Worm (Caenorhabditis elegans) whole organism, early embryonic: ENCODE measurements around the gene T14B4.5.

Experiments used
- B0310.2 ChIP-seq: sonication (generic microtip); optimal IDR thresholded peaks from 2 replicates; lab custom pipeline; 2016; ENCODE audit warnings: mild to moderate bottlenecking, missing genetic modification characterization, missing compliant biosample characterization
- F13C5.2 ChIP-seq: sonication (generic microtip); optimal IDR thresholded peaks from 2 replicates; lab custom pipeline; 2017; ENCODE audit warnings: mild to moderate bottlenecking, missing genetic modification characterization, inconsistent platforms, missing compliant biosample characterization
- aly-1 ChIP-seq: sonication (generic microtip); optimal IDR thresholded peaks from 2 replicates; lab custom pipeline; 2016; ENCODE audit warnings: missing genetic modification characterization, missing compliant biosample characterization
- ama-1 ChIP-seq: fragments of 150-350 bp; optimal IDR thresholded peaks from 2 replicates; lab custom pipeline; 2014
- ceh-13 ChIP-seq: fragments of 200-800 bp; sonication (Bioruptor generic); optimal IDR thresholded peaks from 2 replicates; lab custom pipeline; 2018; ENCODE audit warnings: mild to moderate bottlenecking, missing genetic modification characterization, missing compliant biosample characterization
- ceh-36 ChIP-seq: sonication (generic microtip); optimal IDR thresholded peaks from 2 replicates; lab custom pipeline; 2016; ENCODE audit warnings: missing genetic modification characterization, inconsistent platforms, missing compliant biosample characterization
- ets-7 ChIP-seq: sonication (generic microtip); optimal IDR thresholded peaks from 2 replicates; lab custom pipeline; 2016; ENCODE audit warnings: missing genotype, missing genetic modification characterization, missing compliant biosample characterization
- flt-1 ChIP-seq: fragments of 200-800 bp; sonication (Bioruptor generic); IDR thresholded peaks from 2 replicates; pipeline ENCODE4 v1.3.6; 2022; ENCODE audit warnings: missing genetic modification characterization, missing compliant biosample characterization
- hmbx-1 ChIP-seq: sonication (generic microtip); optimal IDR thresholded peaks from 2 replicates; lab custom pipeline; 2016; ENCODE audit warnings: mild to moderate bottlenecking, missing genetic modification characterization, missing compliant biosample characterization
- hmg-4 ChIP-seq: fragments of 200-800 bp; sonication (Bioruptor generic); optimal IDR thresholded peaks from 2 replicates; lab custom pipeline; 2018; ENCODE audit warnings: mild to moderate bottlenecking, missing genetic modification characterization, missing compliant biosample characterization
- hnd-1 ChIP-seq: sonication (generic microtip); optimal IDR thresholded peaks from 2 replicates; lab custom pipeline; 2016; ENCODE audit warnings: missing genetic modification characterization, missing compliant biosample characterization
- pes-1 ChIP-seq: fragments of 200-800 bp; sonication (Bioruptor generic); IDR thresholded peaks from 2 replicates; pipeline ENCODE4 v1.3.6; 2022; ENCODE audit warnings: missing genetic modification reagents, missing genetic modification characterization, missing compliant biosample characterization
- scrt-1 ChIP-seq: fragments of 200-800 bp; sonication (Bioruptor generic); IDR thresholded peaks from 2 replicates; pipeline ENCODE4 v1.3.6; 2022; ENCODE audit warnings: missing genetic modification characterization, missing compliant biosample characterization
- sea-1 ChIP-seq: fragments of 200-800 bp; sonication (Bioruptor generic); conservative IDR thresholded peaks from 2 replicates; pipeline ENCODE4 v1.3.6; 2022; ENCODE audit warnings: missing genetic modification characterization, missing compliant biosample characterization
- tbx-11 ChIP-seq: fragments of 200-800 bp; sonication (Bioruptor generic); IDR thresholded peaks from 2 replicates; pipeline ENCODE4 v1.3.6; 2022; ENCODE audit warnings: missing genetic modification characterization, missing compliant biosample characterization
- tbx-37 ChIP-seq: fragments of 200-800 bp; sonication (Bioruptor generic); conservative IDR thresholded peaks from 2 replicates; pipeline ENCODE4 v1.3.6; 2022; ENCODE audit warnings: missing genetic modification reagents, missing genetic modification characterization, missing compliant biosample characterization
- tra-4 ChIP-seq: sonication (generic microtip); optimal IDR thresholded peaks from 2 replicates; lab custom pipeline; 2017; ENCODE audit warnings: missing genetic modification characterization, missing compliant biosample characterization

The T14B4.5 gene

DNA sequence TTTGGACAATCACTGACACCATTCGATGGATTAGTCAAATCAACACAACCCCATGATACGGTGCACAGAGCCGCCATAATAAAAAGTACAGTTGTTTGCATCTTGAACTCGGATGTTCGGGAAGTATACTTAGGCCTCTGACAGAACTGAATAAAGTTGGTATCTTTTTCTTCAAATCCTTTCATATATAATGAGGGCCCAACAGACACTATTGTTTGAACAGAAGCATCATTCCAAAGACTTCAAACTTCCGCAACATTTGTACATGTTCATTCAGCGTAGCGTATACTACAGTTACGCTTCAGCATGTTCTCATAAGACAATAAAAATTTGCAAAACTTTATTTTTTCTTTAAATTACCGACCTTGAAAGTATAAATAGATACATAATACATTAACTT, 35.4 kb downstream of the T14B4.5 start, which contains the start of gene F41G3.19:
Gene F41G3.19 (minus strand): TSS at position 101 of the 400 bp plus-strand sequence.
- no peak for TF ChIP-seq pes-1 (GFP tag; lab: Robert Waterston, UW)
- no peak for TF ChIP-seq hmg-4 (GFP tag; lab: Kevin White, UChicago)
- TF ChIP-seq aly-1: no peak
- TF ChIP-seq ceh-13: no peak
- no peak for TF ChIP-seq tbx-37 (GFP tag; lab: Robert Waterston, UW)
- TF ChIP-seq tra-4 (tag; lab: Kevin White, UChicago): no peak
- no peak for TF ChIP-seq hnd-1 (tag; lab: Kevin White, UChicago)
- TF ChIP-seq tbx-11 (GFP tag; lab: Robert Waterston, UW): no peak
- TF ChIP-seq ama-1: no peak
- no peak for TF ChIP-seq flt-1 (GFP tag; lab: Robert Waterston, UW)

DNA sequence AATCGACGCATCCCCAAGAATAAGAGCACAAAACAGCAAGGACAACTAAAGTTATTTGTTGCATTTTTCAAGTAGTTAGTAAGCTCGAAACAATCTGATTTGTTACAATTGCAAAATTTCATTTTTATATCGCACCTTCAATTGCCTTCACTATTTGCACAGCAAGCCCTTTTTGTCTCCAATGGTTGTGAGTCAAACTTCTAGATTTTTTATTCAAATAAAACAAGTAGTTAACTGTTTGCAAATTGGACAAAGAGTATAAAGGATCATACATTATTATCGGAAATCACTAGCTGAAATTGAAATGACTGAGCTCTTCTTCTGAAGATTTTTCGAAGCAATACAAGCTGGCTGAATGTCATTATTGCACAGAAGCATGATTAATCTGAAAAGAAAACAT, 36.2 kb downstream of the T14B4.5 start, which contains the start of gene F41G3.21:
Gene F41G3.21 (minus strand): TSS at position 101 of the 400 bp plus-strand sequence.
- TF ChIP-seq scrt-1 (no peak), aly-1 (no peak), tra-4 (tag; lab: Kevin White, UChicago) (no peak), B0310.2 (tag; lab: Kevin White, UChicago) (no peak), hmbx-1 (tag; lab: Kevin White, UChicago) (no peak), ceh-36 (no peak), tbx-37 (GFP tag; lab: Robert Waterston, UW) (no peak), sea-1 (no peak), hmg-4 (GFP tag; lab: Kevin White, UChicago) (no peak)

DNA sequence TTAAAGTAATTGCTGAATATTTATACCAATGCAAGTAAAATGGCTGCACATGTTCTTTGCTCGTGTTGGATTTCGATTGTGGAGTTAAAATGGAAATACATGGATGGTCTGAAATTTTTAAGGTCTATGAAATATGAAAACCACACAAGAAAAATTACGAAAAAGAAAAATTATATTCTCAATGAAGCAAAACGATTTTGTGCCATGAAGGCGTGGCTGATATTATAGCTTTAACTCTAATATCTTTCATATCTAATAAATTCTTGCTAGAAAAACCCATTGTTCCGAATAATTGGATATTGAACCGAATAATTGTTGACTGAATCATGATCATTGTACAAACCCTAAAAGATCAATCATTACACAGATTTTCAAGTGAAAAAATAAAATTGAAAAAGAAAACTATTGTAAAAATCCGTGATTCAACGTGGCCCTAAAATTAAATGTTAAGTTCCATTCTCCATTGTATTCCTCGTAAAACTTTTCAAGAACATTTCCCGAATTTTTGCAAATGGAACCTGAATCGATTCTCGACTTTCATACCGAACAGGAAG, 38.1 kb downstream of the T14B4.5 start, which contains the start of the genes srx-95 and fis-1:
Gene srx-95 (minus strand): TSS at position 101 of the 554 bp plus-strand sequence.
Gene fis-1 (plus strand): TSS at position 504 of the 554 bp plus-strand sequence.
- TF ChIP-seq tra-4 (tag; lab: Kevin White, UChicago) (no peak), pes-1 (GFP tag; lab: Robert Waterston, UW) (no peak), ceh-36 (no peak), tbx-11 (GFP tag; lab: Robert Waterston, UW) (no peak), sea-1 (no peak), ets-7 (tag; lab: Kevin White, UChicago) (no peak), F13C5.2 (no peak), scrt-1 (no peak), aly-1 (no peak)

DNA sequence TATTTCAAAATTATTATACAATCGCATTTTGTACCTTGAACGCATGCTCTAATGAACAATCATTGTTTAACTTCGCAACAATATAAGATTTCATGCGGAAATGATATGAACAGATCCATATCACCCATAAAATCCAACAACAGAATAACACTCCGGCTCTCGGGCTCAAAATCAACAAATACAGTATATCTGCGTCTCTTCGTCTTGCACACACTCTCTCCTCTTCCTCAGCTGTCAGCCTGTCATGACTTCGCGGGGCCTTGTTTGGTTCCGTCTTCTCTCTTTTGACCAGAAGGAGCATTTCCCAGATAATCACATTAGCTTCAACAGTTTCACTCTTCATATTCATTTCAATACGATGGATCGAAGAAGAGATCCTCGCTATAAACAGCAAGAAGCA, 39.6 kb downstream of the T14B4.5 start, which contains the start of gene F41G3.3:
Gene F41G3.3 (plus strand): TSS at position 301 of the 400 bp plus-strand sequence.
- no peak for TF ChIP-seq aly-1
- no peak for TF ChIP-seq ceh-13
- TF ChIP-seq pes-1 (GFP tag; lab: Robert Waterston, UW): no peak
- TF ChIP-seq hmbx-1 (tag; lab: Kevin White, UChicago): no peak
- TF ChIP-seq ceh-36: no peak
- no peak for TF ChIP-seq hmg-4 (GFP tag; lab: Kevin White, UChicago)
- no peak for TF ChIP-seq ama-1
- no peak for TF ChIP-seq flt-1 (GFP tag; lab: Robert Waterston, UW)
- TF ChIP-seq sea-1: no peak
- TF ChIP-seq tra-4 (tag; lab: Kevin White, UChicago): no peak
- TF ChIP-seq tbx-37 (GFP tag; lab: Robert Waterston, UW): no peak
- TF ChIP-seq F13C5.2: no peak
- TF ChIP-seq ets-7 (tag; lab: Kevin White, UChicago): no peak
- no peak for TF ChIP-seq tbx-11 (GFP tag; lab: Robert Waterston, UW)
- TF ChIP-seq scrt-1: no peak
- TF ChIP-seq B0310.2 (tag; lab: Kevin White, UChicago): no peak
- no peak for TF ChIP-seq hnd-1 (tag; lab: Kevin White, UChicago)

DNA sequence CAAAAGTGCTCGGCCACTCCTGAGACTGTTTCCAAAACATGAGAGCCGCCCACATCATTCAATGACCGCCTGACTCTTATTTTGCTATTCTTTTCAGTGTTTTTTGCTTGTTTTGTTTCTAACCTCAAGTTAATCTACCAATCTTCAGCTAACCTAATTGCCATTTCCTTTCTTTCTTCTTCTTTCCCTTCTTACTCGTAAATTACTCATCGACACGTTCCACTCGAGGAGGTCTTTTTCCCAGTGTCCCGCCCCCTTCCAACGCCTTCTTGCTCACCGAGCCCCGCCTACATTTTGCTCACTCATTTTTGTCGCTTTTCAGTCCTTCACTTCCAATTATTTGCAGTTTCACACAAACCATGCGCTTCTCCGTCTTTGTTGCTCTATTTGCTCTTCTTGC, 48.1 kb downstream of the T14B4.5 start, which contains the start of gene nlp-50:
Gene nlp-50 (plus strand): TSS at position 301 of the 400 bp plus-strand sequence.
- no peak for TF ChIP-seq hmbx-1 (tag; lab: Kevin White, UChicago)
- no peak for TF ChIP-seq aly-1
- TF ChIP-seq tra-4 (tag; lab: Kevin White, UChicago): no peak
- TF ChIP-seq ceh-13: no peak
- no peak for TF ChIP-seq tbx-37 (GFP tag; lab: Robert Waterston, UW)
- TF ChIP-seq pes-1 (GFP tag; lab: Robert Waterston, UW): no peak
- no peak for TF ChIP-seq ets-7 (tag; lab: Kevin White, UChicago)
- no peak for TF ChIP-seq tbx-11 (GFP tag; lab: Robert Waterston, UW)
- no peak for TF ChIP-seq ama-1
- no peak for TF ChIP-seq F13C5.2
- no peak for TF ChIP-seq B0310.2 (tag; lab: Kevin White, UChicago)
- no peak for TF ChIP-seq sea-1
- TF ChIP-seq hmg-4 (GFP tag; lab: Kevin White, UChicago): no peak
